Worm (Caenorhabditis elegans) whole organism, young adult: ENCODE measurements around the gene flp-4.

Experiments
- B0019.2 ChIP-seq: fragments of 200-800 bp; sonication (Bioruptor generic); conservative IDR thresholded peaks from 2 replicates; pipeline ENCODE4 v1.3.6; 2022; ENCODE audit warnings: missing genetic modification reagents, missing genetic modification characterization, missing compliant biosample characterization
- B0261.1 ChIP-seq: sonication (generic microtip); optimal IDR thresholded peaks from 2 replicates; lab custom pipeline; 2016; ENCODE audit warnings: mild to moderate bottlenecking, missing genetic modification characterization, moderate library complexity, missing compliant biosample characterization
- D2030.7 ChIP-seq: fragments of 200-800 bp; sonication (Bioruptor generic); IDR thresholded peaks from 2 replicates; pipeline ENCODE4 v1.3.6; 2022; ENCODE audit warnings: missing genetic modification reagents, missing genetic modification characterization, missing compliant biosample characterization
- F10E7.11 ChIP-seq: sonication (generic microtip); optimal IDR thresholded peaks from 2 replicates; lab custom pipeline; 2017; ENCODE audit warnings: mild to moderate bottlenecking, missing genetic modification characterization, moderate library complexity, missing compliant biosample characterization
- F22D6.2 ChIP-seq: sonication (generic microtip); optimal IDR thresholded peaks from 2 replicates; lab custom pipeline; 2016; ENCODE audit warnings: mild to moderate bottlenecking, missing genetic modification characterization, missing compliant biosample characterization
- F57A8.1 ChIP-seq: fragments of 200-800 bp; sonication (Bioruptor generic); optimal IDR thresholded peaks from 2 replicates; lab custom pipeline; 2018; ENCODE audit warnings: mild to moderate bottlenecking, missing genetic modification characterization, moderate library complexity, missing compliant biosample characterization
- Y53F4B.3 ChIP-seq: fragments of 200-800 bp; sonication (Bioruptor generic); IDR thresholded peaks from 2 replicates; pipeline ENCODE4 v1.3.6; 2022; ENCODE audit warnings: missing genetic modification reagents, missing genetic modification characterization, missing compliant biosample characterization
- Y79H2A.3 ChIP-seq: fragments of 200-800 bp; sonication (Bioruptor generic); conservative IDR thresholded peaks from 2 replicates; pipeline ENCODE4 v1.3.6; 2022; ENCODE audit warnings: missing genetic modification reagents, missing genetic modification characterization, missing compliant biosample characterization
- aptf-2 ChIP-seq: fragments of 200-800 bp; sonication (Bioruptor generic); conservative IDR thresholded peaks from 2 replicates; pipeline ENCODE4 v1.3.6; 2022; ENCODE audit warnings: missing genetic modification reagents, missing genetic modification characterization, missing compliant biosample characterization
- attf-3 ChIP-seq: fragments of 200-800 bp; sonication (Bioruptor generic); conservative IDR thresholded peaks from 2 replicates; pipeline ENCODE4 v1.3.6; 2022; ENCODE audit warnings: missing genetic modification reagents, missing genetic modification characterization, missing compliant biosample characterization
- attf-5 ChIP-seq: fragments of 200-800 bp; sonication (Bioruptor generic); optimal IDR thresholded peaks from 2 replicates; lab custom pipeline; 2018; ENCODE audit warnings: mild to moderate bottlenecking, missing genetic modification characterization, missing compliant biosample characterization
- bed-1 ChIP-seq: fragments of 200-800 bp; sonication (Bioruptor generic); IDR thresholded peaks from 2 replicates; pipeline ENCODE4 v1.3.6; 2022; ENCODE audit warnings: missing genetic modification reagents, missing genetic modification characterization, missing compliant biosample characterization
- cebp-1 ChIP-seq, 2 experiments: fragments of 200-800 bp in 1 of 2; sonication (Bioruptor generic) in 1 of 2; sonication (generic microtip) in 1 of 2; IDR thresholded peaks in 1 of 2; optimal IDR thresholded peaks in 1 of 2; 2 replicates each; pipeline versions ENCODE4 v1.3.6 to Lab custom; 2017 to 2022; ENCODE audit warnings: missing compliant biosample characterization in 2 of 2, missing genetic modification characterization in 2 of 2, mild to moderate bottlenecking in 1 of 2, missing genetic modification reagents in 1 of 2, moderate library complexity in 1 of 2
- ceh-100 ChIP-seq: fragments of 200-800 bp; sonication (Bioruptor generic); IDR thresholded peaks from 2 replicates; pipeline ENCODE4 v1.3.6; 2022; ENCODE audit warnings: missing genetic modification reagents, missing genetic modification characterization, missing compliant biosample characterization
- ceh-79 ChIP-seq: sonication (generic microtip); optimal IDR thresholded peaks from 2 replicates; lab custom pipeline; 2017; ENCODE audit warnings: mild to moderate bottlenecking, missing genetic modification characterization, missing compliant biosample characterization
- die-1 ChIP-seq: sonication (generic microtip); optimal IDR thresholded peaks from 2 replicates; lab custom pipeline; 2016; ENCODE audit warnings: missing genotype, mild to moderate bottlenecking, missing genetic modification characterization, missing compliant biosample characterization
- dpl-1 ChIP-seq: fragments of 150-350 bp; optimal IDR thresholded peaks from 2 replicates; lab custom pipeline; 2014; ENCODE audit warnings: missing biosample characterization, missing genetic modification reagents, missing genetic modification characterization
- efl-1 ChIP-seq: fragments of 150-350 bp; optimal IDR thresholded peaks from 2 replicates; lab custom pipeline; 2014; ENCODE audit warnings: missing biosample characterization, missing genetic modification reagents, missing genetic modification characterization
- gei-17 ChIP-seq: fragments of 200-800 bp; sonication (Bioruptor generic); optimal IDR thresholded peaks from 2 replicates; lab custom pipeline; 2018; ENCODE audit warnings: mild to moderate bottlenecking, missing genetic modification characterization, missing compliant biosample characterization
- hlh-12 ChIP-seq: sonication (generic microtip); optimal IDR thresholded peaks from 2 replicates; lab custom pipeline; 2016; ENCODE audit warnings: missing genetic modification characterization, missing compliant biosample characterization
- hmg-1.2 ChIP-seq: fragments of 200-800 bp; sonication (Bioruptor generic); IDR thresholded peaks from 2 replicates; pipeline ENCODE4 v1.3.6; 2022; ENCODE audit warnings: missing genetic modification reagents, missing genetic modification characterization, missing compliant biosample characterization
- hrde-1 ChIP-seq: sonication (generic microtip); optimal IDR thresholded peaks from 2 replicates; lab custom pipeline; 2016; ENCODE audit warnings: missing genetic modification characterization, mild to moderate bottlenecking, missing compliant biosample characterization, moderate library complexity, missing genotype, missing genetic modification reagents, borderline replicate concordance
- lin-35 ChIP-seq, 3 experiments: fragments of 150-350 bp in 2 of 3; sonication (generic microtip) in 1 of 3; optimal IDR thresholded peaks; 2 replicates each; lab custom pipeline; 2014 to 2018; ENCODE audit warnings: missing biosample characterization in 3 of 3, missing genetic modification characterization in 3 of 3, missing genetic modification reagents in 3 of 3
- lin-54 ChIP-seq: fragments of 200-800 bp; sonication (Bioruptor generic); optimal IDR thresholded peaks from 2 replicates; lab custom pipeline; 2018; ENCODE audit warnings: mild to moderate bottlenecking, missing genetic modification characterization, missing compliant biosample characterization
- madf-8 ChIP-seq: fragments of 200-800 bp; sonication (Bioruptor generic); conservative IDR thresholded peaks from 2 replicates; pipeline ENCODE4 v1.3.6; 2022; ENCODE audit warnings: missing genetic modification reagents, missing genetic modification characterization, missing compliant biosample characterization
- mel-28 ChIP-seq: sonication (generic microtip); optimal IDR thresholded peaks from 2 replicates; lab custom pipeline; 2016; ENCODE audit warnings: borderline replicate concordance, mild to moderate bottlenecking, missing genetic modification characterization, missing compliant biosample characterization
- mxl-1 ChIP-seq: sonication (generic microtip); optimal IDR thresholded peaks from 2 replicates; lab custom pipeline; 2016; ENCODE audit warnings: missing genetic modification characterization, missing compliant biosample characterization
- nfya-1 ChIP-seq: sonication (generic microtip); optimal IDR thresholded peaks from 2 replicates; lab custom pipeline; 2017; ENCODE audit warnings: antibody characterized with exemption, missing compliant biosample characterization, missing genetic modification characterization, borderline replicate concordance; ENCODE audit not compliant: insufficient read depth
- nhr-179 ChIP-seq: sonication (generic microtip); optimal IDR thresholded peaks from 2 replicates; lab custom pipeline; 2016; ENCODE audit warnings: mild to moderate bottlenecking, missing genetic modification characterization, missing compliant biosample characterization
- nhr-90 ChIP-seq: sonication (generic microtip); optimal IDR thresholded peaks from 2 replicates; lab custom pipeline; 2016; ENCODE audit warnings: missing genotype, mild to moderate bottlenecking, missing genetic modification characterization, missing compliant biosample characterization
- snpc-3.4 ChIP-seq: sonication (generic microtip); optimal IDR thresholded peaks from 2 replicates; lab custom pipeline; 2017; ENCODE audit warnings: missing genetic modification characterization, mild to moderate bottlenecking, missing compliant biosample characterization, antibody characterized with exemption, moderate library complexity, missing genotype, missing genetic modification reagents
- tlf-1 ChIP-seq: fragments of 200-800 bp; sonication (Bioruptor generic); optimal IDR thresholded peaks from 2 replicates; lab custom pipeline; 2018; ENCODE audit warnings: mild to moderate bottlenecking, missing genetic modification characterization, missing compliant biosample characterization
- unc-130 ChIP-seq: sonication (generic microtip); optimal IDR thresholded peaks from 2 replicates; lab custom pipeline; 2016; ENCODE audit warnings: missing genetic modification reagents, missing genetic modification characterization, missing compliant biosample characterization
- ztf-28 ChIP-seq: fragments of 200-800 bp; sonication (Bioruptor generic); IDR thresholded peaks from 2 replicates; pipeline ENCODE4 v1.3.6; 2022; ENCODE audit warnings: missing genetic modification reagents, missing genetic modification characterization, missing compliant biosample characterization
- ztf-3 ChIP-seq: fragments of 200-800 bp; sonication (Bioruptor generic); optimal IDR thresholded peaks from 2 replicates; lab custom pipeline; 2018; ENCODE audit warnings: mild to moderate bottlenecking, missing genetic modification characterization, missing compliant biosample characterization
- ztf-6 ChIP-seq: fragments of 200-800 bp; sonication (Bioruptor generic); IDR thresholded peaks from 2 replicates; pipeline ENCODE4 v1.3.6; 2022; ENCODE audit warnings: missing genetic modification reagents, missing genetic modification characterization, missing compliant biosample characterization

The flp-4 gene

ce11 chrII:10060508-10060907 lies 11.8 kb downstream of the flp-4 start, which contains the start of gene stg-1:
stg-1 (minus strand) TSS chrII:10060660.
- TF ChIP-seq nfya-1 (tag; lab: Kevin White, UChicago) (no peak), dpl-1 (no peak), Y79H2A.3 (GFP tag; lab: Robert Waterston, UW) (no peak)

- TF ChIP-seq attf-5 (GFP tag; lab: Kevin White, UChicago) (no peak), lin-54 (GFP tag; lab: Kevin White, UChicago) (no peak), aptf-2 (GFP tag; lab: Robert Waterston, UW) (peak; percentile 94), B0261.1 (no peak), mxl-1 (tag; lab: Kevin White, UChicago) (no peak), ztf-3 (GFP tag; lab: Kevin White, UChicago) (no peak), F10E7.11 (no peak), snpc-3.4 (tag; lab: Kevin White, UChicago) (no peak), nhr-179 (tag; lab: Kevin White, UChicago) (no peak), lin-35 (GFP tag; optimal IDR thresholded peaks at IDR 0.05; lab: Kevin White, UChicago) (no peak), efl-1 (GFP tag; lab: Kevin White, UChicago) (peak; percentile 30), gei-17 (no peak), B0019.2 (GFP tag; lab: Robert Waterston, UW) (no peak), F22D6.2 (tag; lab: Kevin White, UChicago) (no peak), nhr-90 (tag; lab: Kevin White, UChicago) (no peak), D2030.7 (GFP tag; lab: Robert Waterston, UW) (no peak), die-1 (tag; lab: Kevin White, UChicago) (no peak), unc-130 (GFP tag; lab: Kevin White, UChicago) (no peak), hlh-12 (tag; lab: Kevin White, UChicago) (no peak), hmg-1.2 (GFP tag; lab: Robert Waterston, UW) (peak; percentile 56), ztf-28 (no peak), attf-3 (GFP tag; lab: Robert Waterston, UW) (no peak), ceh-79 (tag; lab: Kevin White, UChicago) (no peak)
- TF ChIP-seq, all 124 proteins: peak for 3
Observed at ce11 chrII:10065472-10065871, 16.8 kb downstream of the flp-4 start.

DNA sequence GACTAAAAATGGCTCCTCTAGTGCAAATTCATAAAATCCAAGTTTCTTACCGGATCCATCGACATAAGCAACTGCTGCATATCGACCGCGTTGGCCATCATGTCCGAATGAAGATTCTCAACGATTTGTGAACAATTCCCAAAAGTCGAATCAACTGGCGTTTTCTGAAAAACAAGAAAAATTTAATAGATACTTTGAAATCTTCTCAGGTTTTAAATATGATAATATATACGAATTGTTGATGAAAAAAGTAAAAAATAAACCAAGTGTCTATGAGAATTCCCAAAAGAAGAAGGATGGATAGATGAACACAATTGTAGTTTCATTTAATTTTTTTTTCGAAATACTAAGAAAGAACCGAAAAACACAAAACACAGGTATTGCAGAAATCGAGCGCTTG lies 19.1 kb downstream of the flp-4 start, which contains the start of gene die-1:
TSS of gene die-1 (minus strand) at position 101 of the 400 bp plus-strand sequence.
- TF ChIP-seq hrde-1 (tag; lab: Kevin White, UChicago), result no peak

DNA sequence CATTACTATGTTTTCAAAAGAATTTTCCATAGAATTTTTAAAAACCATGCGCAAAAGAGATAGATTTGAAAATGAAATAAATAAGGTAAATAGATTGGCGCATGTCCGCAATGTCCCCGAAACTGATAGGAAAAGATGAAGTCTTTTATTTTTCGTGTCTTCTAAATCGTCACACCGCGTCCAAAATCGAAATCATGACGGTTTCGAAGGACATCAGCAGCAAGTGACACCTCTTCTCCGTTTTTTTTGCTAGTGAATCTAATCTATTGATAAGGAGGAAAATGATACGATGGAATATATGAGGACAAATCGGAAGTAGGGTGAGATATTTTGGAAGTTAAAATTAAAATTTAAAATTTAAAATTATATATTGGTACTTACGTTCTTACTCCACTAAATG lies 25.3 kb downstream of the flp-4 start:
- TF ChIP-seq tlf-1 (GFP tag; lab: Kevin White, UChicago) (no peak), bed-1 (no peak), F57A8.1 (GFP tag; lab: Kevin White, UChicago) (no peak), Y53F4B.3 (GFP tag; lab: Robert Waterston, UW) (no peak), ceh-100 (no peak), mel-28 (tag; lab: Kevin White, UChicago) (no peak), ztf-6 (GFP tag; lab: Robert Waterston, UW) (no peak), madf-8 (no peak), cebp-1 (GFP tag; IDR thresholded peaks at IDR 0.05; lab: Robert Waterston, UW) (no peak), cebp-1 (tag; optimal IDR thresholded peaks at IDR 0.05; lab: Kevin White, UChicago) (no peak)
- TF ChIP-seq, all 124 proteins: peak for 0
